Worm (Caenorhabditis elegans): ENCODE measurements around the gene tbck-1.

- TF ChIP-seq lsy-27 (tag; optimal IDR thresholded peaks at IDR 0.05; ENCODE audit: borderline replicate concordance, insufficient read depth): no peak
- no peak for TF ChIP-seq egl-18 (GFP tag; IDR thresholded peaks at IDR 0.05)
- TF ChIP-seq nfyb-1 (GFP tag; IDR thresholded peaks at IDR 0.05): peak; percentile 75; the same call in 1 of the 2 replicates
- TF ChIP-seq snpc-1.3 (tag; optimal IDR thresholded peaks at IDR 0.05; ENCODE audit: insufficient read depth): no peak
- TF ChIP-seq efl-1 (GFP tag; optimal IDR thresholded peaks at IDR 0.05): no peak
- TF ChIP-seq hlh-26 (GFP tag; conservative IDR thresholded peaks at IDR 0.05): no peak
- no peak for TF ChIP-seq Y56A3A.18 (GFP tag; IDR thresholded peaks at IDR 0.05)
- TF ChIP-seq B0019.2 (GFP tag; conservative IDR thresholded peaks at IDR 0.05): no peak
- no peak for TF ChIP-seq rpc-1 (optimal IDR thresholded peaks at IDR 0.05)
- TF ChIP-seq rpc-1 (tag; optimal IDR thresholded peaks at IDR 0.05): no peak
- TF ChIP-seq attf-5 (GFP tag; optimal IDR thresholded peaks at IDR 0.05): no peak
- peak; percentile 32 for TF ChIP-seq repo-1 (tag; optimal IDR thresholded peaks at IDR 0.05)
- TF ChIP-seq madf-6 (GFP tag; IDR thresholded peaks at IDR 0.05): 0 out of 2 replicates have a peak, but pooled peaks have one; percentile 22
- TF ChIP-seq snpc-4 (GFP tag; optimal IDR thresholded peaks at IDR 0.05): no peak
- TF ChIP-seq snpc-4 (tag; optimal IDR thresholded peaks at IDR 0.05): no peak
- no peak for TF ChIP-seq sea-2 (GFP tag; IDR thresholded peaks at IDR 0.05)
Observed at ce11 chrII:4857873-4858364, 29.6 kb downstream of the tbck-1 start, which contains the start of gene F11G11.5.

All from whole organism, young adult.